Fruit fly (Drosophila melanogaster) whole organism, embryonic: ENCODE results near the gene sdt.

Experiments used
- Blimp-1 ChIP-seq: fragments of 200-800 bp; sonication (Bioruptor generic); optimal IDR thresholded peaks from 3 replicates; lab custom pipeline; 2018; ENCODE audit warnings: missing biosample characterization, missing genetic modification characterization, mild to moderate bottlenecking, moderate library complexity, missing genetic modification reagents
- CG12219 ChIP-seq: fragments of 200-800 bp; sonication (Bioruptor generic); optimal IDR thresholded peaks from 3 replicates; lab custom pipeline; 2018; ENCODE audit warnings: missing biosample characterization, mild to moderate bottlenecking, missing genetic modification characterization
- CG14441 ChIP-seq: fragments of 200-800 bp; sonication (Bioruptor generic); IDR thresholded peaks from 2 replicates; pipeline ENCODE4 v1.3.6; 2022; ENCODE audit warnings: missing biosample characterization, missing genetic modification characterization
- CG4730 ChIP-seq: fragments of 200-800 bp; sonication (Bioruptor generic); IDR thresholded peaks from 2 replicates; pipeline ENCODE4 v1.3.6; 2022; ENCODE audit warnings: missing biosample characterization, missing genetic modification characterization
- CG9876 ChIP-seq: fragments of 200-800 bp; sonication (Bioruptor generic); optimal IDR thresholded peaks from 2 replicates; lab custom pipeline; 2016; ENCODE audit warnings: missing biosample characterization, missing genetic modification characterization
- D19A ChIP-seq: fragments of 200-800 bp; optimal IDR thresholded peaks from 3 replicates; lab custom pipeline; 2019; ENCODE audit warnings: missing biosample characterization, mild to moderate bottlenecking, missing genetic modification characterization, moderate library complexity
- Dip3 ChIP-seq: fragments of 200-800 bp; sonication (Bioruptor generic); optimal IDR thresholded peaks from 3 replicates; lab custom pipeline; 2016; ENCODE audit warnings: missing biosample characterization, missing genetic modification characterization
- NK7.1 ChIP-seq: fragments of 200-800 bp; sonication (Bioruptor generic); optimal IDR thresholded peaks from 3 replicates; lab custom pipeline; 2016; ENCODE audit warnings: missing biosample characterization, missing genetic modification characterization
- Tbp ChIP-seq: fragments of >200 bp; optimal IDR thresholded peaks from 2 replicates; lab custom pipeline; 2018; ENCODE audit warnings: missing biosample characterization, missing genetic modification characterization
- cato ChIP-seq: fragments of 200-800 bp; sonication (Bioruptor generic); optimal IDR thresholded peaks from 2 replicates; lab custom pipeline; 2016; ENCODE audit warnings: missing biosample characterization, missing genetic modification characterization, borderline replicate concordance
- h ChIP-seq: fragments of >200 bp; optimal IDR thresholded peaks from 2 replicates; lab custom pipeline; 2017
- p53 ChIP-seq: fragments of 200-800 bp; sonication (Bioruptor generic); optimal IDR thresholded peaks from 2 replicates; lab custom pipeline; 2016; ENCODE audit warnings: missing biosample characterization, missing genetic modification characterization
- sug ChIP-seq: fragments of 200-800 bp; optimal IDR thresholded peaks from 2 replicates; lab custom pipeline; 2019; ENCODE audit warnings: missing biosample characterization, mild to moderate bottlenecking, missing genetic modification characterization, moderate library complexity

DNA sequence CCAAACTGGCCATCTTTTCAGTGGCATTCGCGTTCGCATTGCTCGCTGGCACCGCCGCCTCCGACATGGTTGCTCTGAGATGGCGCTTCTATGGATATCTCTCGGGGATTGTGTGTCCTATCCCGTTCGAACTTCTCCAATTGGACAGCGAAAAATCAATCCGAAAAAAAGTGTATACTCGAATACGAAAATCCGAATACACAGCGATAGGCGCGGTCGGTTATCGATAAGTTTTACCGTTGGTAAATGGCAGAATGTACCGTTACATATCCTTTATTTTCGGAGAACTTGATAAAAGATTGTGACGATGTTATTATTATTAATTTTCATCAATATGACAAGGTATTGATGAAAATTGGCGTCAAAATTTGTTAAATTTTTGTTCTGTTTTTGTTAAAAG lies 26.3 kb upstream of the sdt start, which contains the start of gene Gbeta5:
- TF ChIP-seq CG14441 (GFP tag; lab: Robert Waterston, UW) (no peak), cato (GFP tag; lab: Kevin White, UChicago) (no peak), CG9876 (GFP tag; lab: Kevin White, UChicago) (no peak), p53 (GFP tag; lab: Kevin White, UChicago) (no peak), NK7.1 (GFP tag; lab: Kevin White, UChicago) (no peak), CG12219 (no peak), Dip3 (GFP tag; lab: Kevin White, UChicago) (no peak), Blimp-1 (GFP tag; lab: Kevin White, UChicago) (no peak), CG4730 (GFP tag; lab: Robert Waterston, UW) (no peak), h (lab: Kevin White, UChicago) (no peak), sug (no peak), D19A (tag; lab: Kevin White, UChicago) (no peak), Tbp (GFP tag; lab: Kevin White, UChicago) (no peak)
